Fruit fly (Drosophila melanogaster) whole organism, embryonic: ENCODE data around the gene CG43672.

Experiments
- CG10147 ChIP-seq: fragments of 200-800 bp; sonication (Bioruptor generic); optimal IDR thresholded peaks from 2 replicates; lab custom pipeline; 2019; ENCODE audit warnings: missing biosample characterization, mild to moderate bottlenecking, missing genetic modification characterization, moderate library complexity
- CG4854 ChIP-seq: fragments of 200-800 bp; sonication (Bioruptor generic); optimal IDR thresholded peaks from 2 replicates; lab custom pipeline; 2016; ENCODE audit warnings: missing biosample characterization, missing genetic modification characterization, inconsistent platforms
- corto ChIP-seq: fragments of 200-800 bp; sonication (Bioruptor generic); optimal IDR thresholded peaks from 2 replicates; lab custom pipeline; 2016; ENCODE audit warnings: missing biosample characterization, mild to moderate bottlenecking, missing genetic modification characterization, moderate library complexity
- usp ChIP-seq: fragments of >200 bp; optimal IDR thresholded peaks from 2 replicates; lab custom pipeline; 2017; ENCODE audit warnings: missing biosample characterization, missing genetic modification characterization

DNA sequence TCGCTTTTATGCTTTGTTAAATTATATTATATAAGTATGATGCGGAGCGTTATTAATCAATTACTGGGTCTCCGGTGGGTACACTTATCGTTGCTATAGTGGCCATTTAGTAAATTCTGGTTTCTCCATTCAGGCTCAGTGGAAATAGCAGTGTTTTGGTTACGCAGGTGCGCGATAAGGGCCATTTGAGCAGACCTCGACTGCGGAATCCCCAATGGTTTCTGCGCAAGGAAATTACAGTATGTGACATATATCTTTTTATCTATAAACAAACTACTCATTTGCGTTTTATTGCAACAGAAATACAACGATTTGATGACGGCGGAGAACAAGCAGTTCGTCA, 11.5 kb upstream of the CG43672 start:
- no peak for TF ChIP-seq CG4854 (GFP tag; lab: Kevin White, UChicago)
- TF ChIP-seq corto (GFP tag; lab: Kevin White, UChicago), result no peak
- TF ChIP-seq CG10147, result no peak
- TF ChIP-seq usp, result no peak
